Worm (Caenorhabditis elegans) whole organism, L1 larva: ENCODE results near the gene F22F7.4.

Source experiments
- C04F5.9 ChIP-seq: sonication (generic microtip); optimal IDR thresholded peaks from 2 replicates; lab custom pipeline; 2016; ENCODE audit warnings: missing genetic modification characterization, missing compliant biosample characterization
- C16A3.4 ChIP-seq: fragments of 150-350 bp; optimal IDR thresholded peaks from 2 replicates; lab custom pipeline; 2014; ENCODE audit warnings: missing biosample characterization, missing genetic modification characterization
- C34B4.2 ChIP-seq: sonication (generic microtip); optimal IDR thresholded peaks from 2 replicates; lab custom pipeline; 2017; ENCODE audit warnings: mild to moderate bottlenecking, missing genetic modification characterization, missing compliant biosample characterization
- alr-1 ChIP-seq: fragments of 200-800 bp; sonication (Bioruptor generic); optimal IDR thresholded peaks from 2 replicates; lab custom pipeline; 2018; ENCODE audit warnings: borderline replicate concordance, mild to moderate bottlenecking, missing genetic modification characterization, missing compliant biosample characterization
- ceh-8 ChIP-seq: fragments of 200-800 bp; sonication (Bioruptor generic); optimal IDR thresholded peaks from 2 replicates; lab custom pipeline; 2018; ENCODE audit warnings: mild to moderate bottlenecking, missing genetic modification characterization, moderate library complexity, missing compliant biosample characterization
- ceh-82 ChIP-seq, 3 experiments: fragments of 150-350 bp in 1 of 3; sonication (generic microtip) in 2 of 3; optimal IDR thresholded peaks; 2 replicates each; lab custom pipeline; 2014 to 2017; ENCODE audit warnings: missing biosample characterization in 3 of 3, missing genetic modification characterization in 3 of 3
- ceh-88 ChIP-seq: fragments of 200-800 bp; sonication (Bioruptor generic); IDR thresholded peaks from 2 replicates; pipeline ENCODE4 v1.3.6; 2022; ENCODE audit warnings: missing genetic modification characterization, missing compliant biosample characterization
- ceh-90 ChIP-seq: sonication (generic microtip); optimal IDR thresholded peaks from 2 replicates; lab custom pipeline; 2016; ENCODE audit warnings: missing genetic modification characterization, missing compliant biosample characterization
- dpl-1 ChIP-seq, 3 experiments: fragments of 150-350 bp in 2 of 3; sonication (generic microtip) in 1 of 3; optimal IDR thresholded peaks; 2 replicates each; lab custom pipeline; 2014 to 2017; ENCODE audit warnings: missing biosample characterization in 3 of 3, missing genetic modification characterization in 3 of 3, missing genetic modification reagents in 3 of 3
- efl-1 ChIP-seq, 4 experiments: fragments of 150-350 bp; optimal IDR thresholded peaks in 3 of 4; peaks in 1 of 4; 1 replicate in 1 of 4; 2 replicates in 3 of 4; lab custom pipeline; 2014; ENCODE audit warnings: missing biosample characterization in 2 of 4, missing genetic modification characterization in 2 of 4, missing genetic modification reagents in 2 of 4
- efl-3 ChIP-seq: fragments of 200-800 bp; sonication (Bioruptor generic); optimal IDR thresholded peaks from 2 replicates; lab custom pipeline; 2018; ENCODE audit warnings: mild to moderate bottlenecking, missing genetic modification characterization, missing compliant biosample characterization
- elt-2 ChIP-seq: sonication (generic microtip); optimal IDR thresholded peaks from 2 replicates; lab custom pipeline; 2016; ENCODE audit warnings: missing genetic modification characterization, mild to moderate bottlenecking, inconsistent platforms, missing compliant biosample characterization, missing genetic modification reagents
- ets-5 ChIP-seq: fragments of 200-800 bp; sonication (Bioruptor generic); IDR thresholded peaks from 2 replicates; pipeline ENCODE4 v1.3.6; 2022; ENCODE audit warnings: missing genetic modification characterization, missing compliant biosample characterization
- fkh-4 ChIP-seq: sonication (generic microtip); optimal IDR thresholded peaks from 2 replicates; lab custom pipeline; 2016; ENCODE audit warnings: missing compliant biosample characterization, missing genetic modification characterization, borderline replicate concordance
- fkh-8 ChIP-seq: sonication (generic microtip); optimal IDR thresholded peaks from 2 replicates; lab custom pipeline; 2016; ENCODE audit warnings: mild to moderate bottlenecking, missing genetic modification characterization, missing compliant biosample characterization
- fos-1 ChIP-seq: fragments of 150-350 bp; optimal IDR thresholded peaks from 2 replicates; lab custom pipeline; 2014; ENCODE audit warnings: missing biosample characterization, missing genetic modification characterization
- hlh-17 ChIP-seq: fragments of 200-800 bp; sonication (Bioruptor generic); optimal IDR thresholded peaks from 2 replicates; lab custom pipeline; 2018; ENCODE audit warnings: missing genetic modification characterization, mild to moderate bottlenecking, missing compliant biosample characterization, moderate library complexity, borderline replicate concordance
- hpl-2 ChIP-seq: fragments of 150-350 bp; optimal IDR thresholded peaks from 2 replicates; lab custom pipeline; 2014; ENCODE audit warnings: missing biosample characterization, missing genetic modification reagents, missing genetic modification characterization
- lin-14 ChIP-seq: fragments of 200-800 bp; sonication (Bioruptor generic); optimal IDR thresholded peaks from 2 replicates; lab custom pipeline; 2018; ENCODE audit warnings: mild to moderate bottlenecking, missing genetic modification characterization, moderate library complexity, missing compliant biosample characterization
- lin-35 ChIP-seq, 2 experiments: fragments of 150-350 bp; optimal IDR thresholded peaks; 2 replicates each; lab custom pipeline; 2014; ENCODE audit warnings: missing biosample characterization in 2 of 2, missing genetic modification characterization in 2 of 2, missing genetic modification reagents in 2 of 2
- lir-3 ChIP-seq: sonication (generic microtip); optimal IDR thresholded peaks from 2 replicates; lab custom pipeline; 2016; ENCODE audit warnings: mild to moderate bottlenecking, missing genetic modification characterization, moderate library complexity, missing compliant biosample characterization; ENCODE audit not compliant: poor library complexity
- mab-9 ChIP-seq: fragments of 200-800 bp; sonication (Bioruptor generic); IDR thresholded peaks from 2 replicates; pipeline ENCODE4 v1.3.6; 2022; ENCODE audit warnings: missing genetic modification reagents, missing genetic modification characterization, missing compliant biosample characterization
- mdl-1 ChIP-seq, 2 experiments: fragments of 150-350 bp; optimal IDR thresholded peaks; 2 replicates each; lab custom pipeline; 2014 to 2017; ENCODE audit warnings: missing biosample characterization in 2 of 2, missing genetic modification characterization in 2 of 2, inconsistent platforms in 1 of 2
- nhr-19 ChIP-seq: fragments of 200-800 bp; sonication (Bioruptor generic); conservative IDR thresholded peaks from 2 replicates; pipeline ENCODE4 v1.3.6; 2022; ENCODE audit warnings: missing genetic modification characterization, missing compliant biosample characterization
- nhr-237 ChIP-seq: fragments of 150-350 bp; optimal IDR thresholded peaks from 2 replicates; lab custom pipeline; 2014; ENCODE audit warnings: missing biosample characterization, missing genetic modification characterization
- nhr-47 ChIP-seq: sonication (generic microtip); optimal IDR thresholded peaks from 2 replicates; lab custom pipeline; 2016; ENCODE audit warnings: mild to moderate bottlenecking, missing genetic modification characterization, moderate library complexity, missing compliant biosample characterization
- nhr-71 ChIP-seq: sonication (generic microtip); optimal IDR thresholded peaks from 2 replicates; lab custom pipeline; 2016; ENCODE audit warnings: mild to moderate bottlenecking, missing genetic modification characterization, moderate library complexity, missing compliant biosample characterization
- nhr-77 ChIP-seq: fragments of 150-350 bp; optimal IDR thresholded peaks from 2 replicates; lab custom pipeline; 2014; ENCODE audit warnings: missing biosample characterization, missing genetic modification characterization
- nhr-84 ChIP-seq: sonication (generic microtip); optimal IDR thresholded peaks from 2 replicates; lab custom pipeline; 2017; ENCODE audit warnings: missing biosample characterization, missing genetic modification characterization
- pag-3 ChIP-seq: sonication (generic microtip); optimal IDR thresholded peaks from 2 replicates; lab custom pipeline; 2017; ENCODE audit warnings: missing genetic modification characterization, mild to moderate bottlenecking, missing compliant biosample characterization, antibody characterized with exemption, borderline replicate concordance; ENCODE audit not compliant: insufficient read depth
- pax-3 ChIP-seq: fragments of 200-800 bp; sonication (Bioruptor generic); optimal IDR thresholded peaks from 2 replicates; lab custom pipeline; 2018; ENCODE audit warnings: mild to moderate bottlenecking, missing genetic modification characterization, moderate library complexity, missing compliant biosample characterization
- pqm-1 ChIP-seq: sonication (generic microtip); optimal IDR thresholded peaks from 3 replicates; lab custom pipeline; 2017; ENCODE audit warnings: missing biosample characterization, missing genetic modification characterization
- rnt-1 ChIP-seq: sonication (generic microtip); optimal IDR thresholded peaks from 2 replicates; lab custom pipeline; 2016; ENCODE audit warnings: mild to moderate bottlenecking, missing genetic modification characterization, moderate library complexity, missing compliant biosample characterization
- skn-1 ChIP-seq: fragments of 150-350 bp; optimal IDR thresholded peaks from 2 replicates; lab custom pipeline; 2014; ENCODE audit warnings: missing biosample characterization, missing genetic modification characterization
- snpc-4 ChIP-seq: fragments of 150-350 bp; optimal IDR thresholded peaks from 2 replicates; lab custom pipeline; 2014; ENCODE audit warnings: missing biosample characterization, missing genetic modification characterization
- snu-23 ChIP-seq: sonication (generic microtip); optimal IDR thresholded peaks from 2 replicates; lab custom pipeline; 2016; ENCODE audit warnings: missing genetic modification characterization, missing compliant biosample characterization
- sptf-1 ChIP-seq: fragments of 150-350 bp; optimal IDR thresholded peaks from 2 replicates; lab custom pipeline; 2014; ENCODE audit warnings: missing biosample characterization, missing genetic modification characterization
- sup-37 ChIP-seq: fragments of 200-800 bp; sonication (Bioruptor generic); optimal IDR thresholded peaks from 2 replicates; lab custom pipeline; 2018; ENCODE audit warnings: mild to moderate bottlenecking, missing genetic modification characterization, missing compliant biosample characterization
- unc-130 ChIP-seq: fragments of 150-350 bp; optimal IDR thresholded peaks from 2 replicates; lab custom pipeline; 2017; ENCODE audit warnings: missing biosample characterization, missing genetic modification characterization, inconsistent platforms
- unc-30 ChIP-seq: sonication (generic microtip); optimal IDR thresholded peaks from 2 replicates; lab custom pipeline; 2017; ENCODE audit warnings: missing biosample characterization, missing genetic modification characterization
- unc-98 ChIP-seq: fragments of 200-800 bp; sonication (Bioruptor generic); IDR thresholded peaks from 2 replicates; pipeline ENCODE4 v1.3.6; 2022; ENCODE audit warnings: missing genetic modification characterization, missing compliant biosample characterization
- vab-15 ChIP-seq: sonication (generic microtip); optimal IDR thresholded peaks from 2 replicates; lab custom pipeline; 2017; ENCODE audit warnings: missing genotype, mild to moderate bottlenecking, missing genetic modification characterization, missing compliant biosample characterization
- xbp-1 ChIP-seq: sonication (generic microtip); optimal IDR thresholded peaks from 2 replicates; lab custom pipeline; 2016; ENCODE audit warnings: missing genetic modification characterization, missing compliant biosample characterization
- ztf-4 ChIP-seq: fragments of 150-350 bp; optimal IDR thresholded peaks from 2 replicates; lab custom pipeline; 2014; ENCODE audit warnings: missing biosample characterization, missing genetic modification characterization

F22F7.4 gene

DNA sequence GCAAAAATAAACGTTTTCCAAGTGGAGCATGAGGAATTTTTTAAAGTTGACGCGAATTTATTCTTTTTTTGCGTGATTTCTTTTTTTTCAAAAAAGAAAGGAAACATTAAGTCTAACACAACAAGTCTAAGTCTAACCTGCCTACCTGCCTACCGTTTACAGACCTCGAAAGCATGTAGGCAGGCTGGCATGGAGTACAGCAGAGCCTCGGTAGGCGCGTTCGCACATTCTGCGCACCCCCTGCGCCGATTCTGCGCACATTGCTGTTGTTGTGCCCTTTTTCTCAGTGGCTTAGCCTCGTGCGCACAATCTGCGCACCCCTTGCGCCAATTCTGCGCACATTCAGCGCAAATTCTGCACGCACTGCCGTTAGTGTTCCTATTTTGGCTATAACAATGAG, 22.0 kb downstream of the F22F7.4 start:
- TF ChIP-seq elt-2 (no peak), mab-9 (no peak), alr-1 (tag; lab: Kevin White, UChicago) (no peak), nhr-77 (tag; lab: Kevin White, UChicago) (no peak)

DNA sequence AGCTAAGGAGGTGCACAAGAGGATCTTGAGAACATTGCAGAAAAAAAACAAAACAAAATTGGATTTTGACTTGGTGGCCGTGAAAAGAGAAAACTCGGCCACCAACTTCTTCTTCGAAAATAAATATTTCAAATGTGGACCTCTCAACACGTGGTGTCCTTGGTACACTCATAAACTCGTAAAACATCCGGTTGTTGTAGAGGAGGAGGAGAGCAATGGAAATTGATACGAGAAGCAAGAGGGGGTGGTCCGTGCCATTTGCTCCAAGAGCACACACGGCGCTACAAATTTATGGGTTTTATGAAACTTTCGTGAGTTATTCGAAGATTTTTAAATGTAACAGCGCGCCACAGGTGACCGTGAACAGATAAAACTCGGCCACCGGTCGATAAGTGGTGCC, 24.0 kb downstream of the F22F7.4 start:
- TF ChIP-seq efl-3 (GFP tag; lab: Kevin White, UChicago) (no peak), lin-14 (GFP tag; lab: Kevin White, UChicago) (peak; percentile 65), rnt-1 (tag; lab: Kevin White, UChicago) (peak; percentile 57), nhr-47 (tag; lab: Kevin White, UChicago) (no peak), snu-23 (GFP tag; lab: Kevin White, UChicago) (no peak)
- TF ChIP-seq, all 84 proteins: peak for 2

DNA sequence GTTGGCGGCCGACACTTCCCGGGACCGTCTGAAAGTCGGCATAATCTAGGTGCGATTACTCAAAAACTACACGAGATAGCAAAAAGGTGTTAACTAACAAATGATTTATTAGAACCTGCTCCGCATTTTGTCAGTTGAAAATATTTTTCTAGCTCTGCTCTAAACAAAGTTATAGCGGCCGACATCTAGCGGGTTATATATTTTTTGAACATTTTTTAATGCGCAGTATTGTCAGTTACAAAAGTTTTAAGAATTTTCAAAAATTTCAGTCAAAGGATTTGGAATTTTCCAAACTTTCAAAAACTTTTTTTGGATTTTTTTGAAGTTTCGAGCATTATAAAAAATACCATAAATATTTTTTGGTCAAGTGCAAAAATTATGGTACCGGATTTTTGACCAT, 24.6 kb downstream of the F22F7.4 start:
- TF ChIP-seq C34B4.2 (tag; lab: Kevin White, UChicago) (no peak), efl-1 (optimal IDR thresholded peaks at IDR 0.05; lab: Kevin White, UChicago) (no peak), efl-1 (GFP tag; optimal IDR thresholded peaks at IDR 0.05 in 1 of 2; lab: Kevin White, UChicago) (peak in 1 of 2 experiments; percentile 77)

DNA sequence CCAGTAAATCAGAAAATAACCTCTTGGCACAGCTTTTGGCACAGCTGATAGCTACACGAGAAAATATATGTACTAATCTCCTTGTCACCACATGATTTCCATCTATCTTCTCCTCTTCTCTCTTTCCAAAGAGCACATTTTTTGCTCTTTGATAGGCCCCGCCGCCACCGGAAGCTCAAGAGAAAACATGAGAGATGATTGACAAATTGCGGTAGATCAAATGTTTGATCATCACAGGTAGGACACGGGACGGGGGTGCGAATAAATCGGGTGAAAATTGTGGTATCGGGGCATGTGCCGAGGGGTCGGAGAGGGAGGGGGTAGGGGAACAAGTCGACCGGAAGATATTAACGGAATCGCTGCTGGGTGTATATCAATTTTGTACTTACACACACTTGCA, 29.8 kb downstream of the F22F7.4 start:
- TF ChIP-seq C04F5.9 (tag; lab: Kevin White, UChicago) (no peak), hpl-2 (GFP tag; lab: Kevin White, UChicago) (no peak), sup-37 (GFP tag; lab: Kevin White, UChicago) (no peak), nhr-84 (tag; lab: Kevin White, UChicago) (no peak), C16A3.4 (tag; lab: Kevin White, UChicago) (no peak), nhr-237 (tag; lab: Kevin White, UChicago) (no peak), pqm-1 (no peak), ceh-8 (GFP tag; lab: Kevin White, UChicago) (no peak), pax-3 (tag; lab: Kevin White, UChicago) (no peak), ztf-4 (no peak), rnt-1 (tag; lab: Kevin White, UChicago) (peak; percentile 64), ceh-82 (tag; optimal IDR thresholded peaks at IDR 0.05; lab: Kevin White, UChicago) (no peak), ceh-90 (no peak), unc-30 (no peak), mdl-1 (tag; optimal IDR thresholded peaks at IDR 0.05; lab: Kevin White, UChicago) (no peak), pag-3 (tag; lab: Kevin White, UChicago) (no peak), ets-5 (no peak), snu-23 (GFP tag; lab: Kevin White, UChicago) (no peak), nhr-71 (peak; percentile 26), dpl-1 (GFP tag; optimal IDR thresholded peaks at IDR 0.05; lab: Kevin White, UChicago) (peak in 1 of 3 experiments; percentile 1), lin-35 (GFP tag; optimal IDR thresholded peaks at IDR 0.05; lab: Kevin White, UChicago) (no peak), xbp-1 (tag; lab: Kevin White, UChicago) (no peak), unc-98 (GFP tag; lab: Robert Waterston, UW) (no peak), lir-3 (tag; lab: Kevin White, UChicago) (no peak), sptf-1 (tag; lab: Kevin White, UChicago) (no peak), hlh-17 (GFP tag; lab: Kevin White, UChicago) (no peak), unc-130 (tag; lab: Kevin White, UChicago) (no peak), vab-15 (tag; lab: Kevin White, UChicago) (peak; percentile 83), fos-1 (tag; lab: Kevin White, UChicago) (no peak), fkh-8 (peak; percentile 19), fkh-4 (no peak), snpc-4 (no peak), lin-14 (GFP tag; lab: Kevin White, UChicago) (peak; percentile 88), skn-1 (tag; lab: Kevin White, UChicago) (no peak), nhr-19 (GFP tag; lab: Robert Waterston, UW) (no peak), ceh-88 (no peak)
